Worm (Caenorhabditis elegans) whole organism, L2 larva: ENCODE data around the gene F09C6.14.

Source experiments
- ZK546.5 ChIP-seq: sonication (generic microtip); optimal IDR thresholded peaks from 2 replicates; lab custom pipeline; 2017; ENCODE audit warnings: missing biosample characterization, missing genetic modification characterization
- blmp-1 ChIP-seq: sonication (generic microtip); optimal IDR thresholded peaks from 2 replicates; lab custom pipeline; 2017; ENCODE audit warnings: missing genetic modification characterization, mild to moderate bottlenecking, missing compliant biosample characterization, antibody characterized with exemption, moderate library complexity; ENCODE audit not compliant: insufficient read depth
- ceh-82 ChIP-seq: fragments of 150-350 bp; optimal IDR thresholded peaks from 2 replicates; lab custom pipeline; 2014; ENCODE audit warnings: missing biosample characterization, missing genetic modification characterization
- elt-1 ChIP-seq: fragments of 150-350 bp; optimal IDR thresholded peaks from 2 replicates; lab custom pipeline; 2014; ENCODE audit warnings: missing biosample characterization, missing genetic modification characterization
- fos-1 ChIP-seq: fragments of 150-350 bp; optimal IDR thresholded peaks from 2 replicates; lab custom pipeline; 2014; ENCODE audit warnings: missing biosample characterization, missing genetic modification characterization
- lin-39 ChIP-seq: fragments of 150-350 bp; optimal IDR thresholded peaks from 2 replicates; lab custom pipeline; 2014; ENCODE audit warnings: missing biosample characterization, missing genetic modification reagents, missing genetic modification characterization
- mdl-1 ChIP-seq, 2 experiments: fragments of 150-350 bp in 1 of 2; sonication (generic microtip) in 1 of 2; optimal IDR thresholded peaks; 2 replicates each; lab custom pipeline; 2017; ENCODE audit warnings: missing biosample characterization in 2 of 2, missing genetic modification characterization in 2 of 2
- nhr-11 ChIP-seq: fragments of 150-350 bp; optimal IDR thresholded peaks from 2 replicates; lab custom pipeline; 2014; ENCODE audit warnings: missing biosample characterization, missing genetic modification characterization
- nhr-12 ChIP-seq: fragments of 150-350 bp; optimal IDR thresholded peaks from 2 replicates; lab custom pipeline; 2014; ENCODE audit warnings: missing biosample characterization, missing genetic modification characterization
- skn-1 ChIP-seq: sonication (generic microtip); optimal IDR thresholded peaks from 2 replicates; lab custom pipeline; 2017; ENCODE audit warnings: missing biosample characterization, missing genetic modification characterization
- snpc-4 ChIP-seq: fragments of 150-350 bp; optimal IDR thresholded peaks from 2 replicates; lab custom pipeline; 2014; ENCODE audit warnings: missing biosample characterization, missing genetic modification characterization
- ztf-11 ChIP-seq: sonication (generic microtip); optimal IDR thresholded peaks from 2 replicates; lab custom pipeline; 2017; ENCODE audit warnings: missing biosample characterization, missing genetic modification characterization

ce11 chrV:16840283-16840682 lies 40.5 kb upstream of the F09C6.14 start:
- TF ChIP-seq ZK546.5 (tag; lab: Kevin White, UChicago) (no peak), snpc-4 (tag; lab: Kevin White, UChicago) (no peak), nhr-12 (tag; lab: Kevin White, UChicago) (no peak), nhr-11 (tag; lab: Kevin White, UChicago) (no peak), ztf-11 (tag; lab: Kevin White, UChicago) (no peak), lin-39 (no peak), elt-1 (no peak), mdl-1 (tag; optimal IDR thresholded peaks at IDR 0.05; lab: Kevin White, UChicago) (no peak), blmp-1 (tag; lab: Kevin White, UChicago) (no peak), fos-1 (tag; lab: Kevin White, UChicago) (peak; percentile 76), skn-1 (tag; lab: Kevin White, UChicago) (no peak), ceh-82 (tag; lab: Kevin White, UChicago) (no peak)
